Fruit fly (Drosophila melanogaster): Measurements from ENCODE around the gene GstD1.

The GstD1 gene

dm6 chr3R:12356044-12356443 lies 13.0 kb downstream of the GstD1 start, which contains the start of gene MBD-R2 (continued):
- TF ChIP-seq az2 (GFP tag; optimal IDR thresholded peaks at IDR 0.05) = no peak
- TF ChIP-seq CG14050 (GFP tag; IDR thresholded peaks at IDR 0.05) = no peak
- peak; percentile 67 for TF ChIP-seq Bgb (GFP tag; IDR thresholded peaks at IDR 0.05; ENCODE audit: partially characterized antibody)
- TF ChIP-seq MESR4 (GFP tag; optimal IDR thresholded peaks at IDR 0.05) = peak; percentile 96
- peak; percentile 60 for TF ChIP-seq CG9797 (GFP tag; optimal IDR thresholded peaks at IDR 0.05)
- peak; percentile 42; the same call in 1 of the 2 replicates for TF ChIP-seq sna (GFP tag; IDR thresholded peaks at IDR 0.05; ENCODE audit: partially characterized antibody)
- peak; percentile 52 for TF ChIP-seq CTCF (GFP tag; optimal IDR thresholded peaks at IDR 0.05)
- TF ChIP-seq CG17186 (GFP tag; optimal IDR thresholded peaks at IDR 0.05) = peak; percentile 51

- TF ChIP-seq nerfin-2 (GFP tag; IDR thresholded peaks at IDR 0.05; ENCODE audit: partially characterized antibody) = no peak
- no peak for TF ChIP-seq CG8359 (GFP tag; optimal IDR thresholded peaks at IDR 0.05; ENCODE audit: borderline replicate concordance)
- no peak for TF ChIP-seq row (GFP tag; IDR thresholded peaks at IDR 0.05)
- no peak for TF ChIP-seq grau (tag; optimal IDR thresholded peaks at IDR 0.05)
- no peak for TF ChIP-seq CG1832 (GFP tag; optimal IDR thresholded peaks at IDR 0.05)
- TF ChIP-seq odd (GFP tag; optimal IDR thresholded peaks at IDR 0.05) = no peak
- TF ChIP-seq corto (GFP tag; optimal IDR thresholded peaks at IDR 0.05) = no peak
- TF ChIP-seq kni (GFP tag; optimal IDR thresholded peaks at IDR 0.05) = no peak
- TF ChIP-seq CG2116 (GFP tag; optimal IDR thresholded peaks at IDR 0.05) = no peak
- TF ChIP-seq CG1647 (GFP tag; optimal IDR thresholded peaks at IDR 0.05) = no peak
- no peak for TF ChIP-seq CG1024 (GFP tag; IDR thresholded peaks at IDR 0.05)
- no peak for TF ChIP-seq abd-A (tag; optimal IDR thresholded peaks at IDR 0.05)
- TF ChIP-seq CG14965 (GFP tag; optimal IDR thresholded peaks at IDR 0.05; ENCODE audit: borderline replicate concordance) = no peak
- no peak for TF ChIP-seq oc (tag; optimal IDR thresholded peaks at IDR 0.05)
- no peak for TF ChIP-seq Ets97D (GFP tag; optimal IDR thresholded peaks at IDR 0.05)
- TF ChIP-seq CG11247 (GFP tag; IDR thresholded peaks at IDR 0.05) = no peak
- TF ChIP-seq pho (GFP tag; optimal IDR thresholded peaks at IDR 0.05) = no peak
- TF ChIP-seq CG17186 (GFP tag; optimal IDR thresholded peaks at IDR 0.05) = no peak
- no peak for TF ChIP-seq aop (GFP tag; IDR thresholded peaks at IDR 0.05)
Measured at dm6 chr3R:12352003-12352402, 17.1 kb downstream of the GstD1 start, which contains the start of gene CG10041. TSS of gene CG10041 (minus strand) at chr3R:12352103.

- peak; percentile 59 for TF ChIP-seq Sry-β (GFP tag; optimal IDR thresholded peaks at IDR 0.05)
- TF ChIP-seq Pdp1 (GFP tag; optimal IDR thresholded peaks at IDR 0.05) = peak in 1 of 2 experiments; percentile 15
- TF ChIP-seq CG14014 (GFP tag; IDR thresholded peaks at IDR 0.05) = no peak
- no peak for TF ChIP-seq dan (GFP tag; IDR thresholded peaks at IDR 0.05)
- peak; percentile 15 for TF ChIP-seq Side (GFP tag; optimal IDR thresholded peaks at IDR 0.05)
- no peak for TF ChIP-seq CG1832 (GFP tag; optimal IDR thresholded peaks at IDR 0.05)
- peak; percentile 31 for TF ChIP-seq wek (GFP tag; optimal IDR thresholded peaks at IDR 0.05)
- no peak for TF ChIP-seq Elba2 (GFP tag; optimal IDR thresholded peaks at IDR 0.05)
- peak; percentile 87 for TF ChIP-seq ato (GFP tag; IDR thresholded peaks at IDR 0.05; ENCODE audit: partially characterized antibody)
- no peak for TF ChIP-seq p53 (GFP tag; optimal IDR thresholded peaks at IDR 0.05)
- peak; percentile 93 for TF ChIP-seq Scr (GFP tag; IDR thresholded peaks at IDR 0.05; ENCODE audit: partially characterized antibody)
- TF ChIP-seq amos (GFP tag; IDR thresholded peaks at IDR 0.05; ENCODE audit: partially characterized antibody) = peak; percentile 97
- peak; percentile 15 for TF ChIP-seq unpg (GFP tag; optimal IDR thresholded peaks at IDR 0.05)
- peak; percentile 62; the same call in 2 of the 4 replicates for TF ChIP-seq Gug (GFP tag; IDR thresholded peaks at IDR 0.05)
- TF ChIP-seq Xrp1 (GFP tag; IDR thresholded peaks at IDR 0.05) = peak; percentile 28; the same call in 1 of the 2 replicates
- TF ChIP-seq CG13624 (GFP tag; optimal IDR thresholded peaks at IDR 0.05) = peak; percentile 36
- TF ChIP-seq CG30020 (tag; optimal IDR thresholded peaks at IDR 0.05) = peak; percentile 38
- peak; percentile 29 for TF ChIP-seq Antp (GFP tag; optimal IDR thresholded peaks at IDR 0.05)
- peak; percentile 37 for TF ChIP-seq lbe (GFP tag; optimal IDR thresholded peaks at IDR 0.05)
- TF ChIP-seq BEAF-32 (GFP tag; optimal IDR thresholded peaks at IDR 0.05) = peak; percentile 93
- TF ChIP-seq da (GFP tag; optimal IDR thresholded peaks at IDR 0.05) = no peak
- TF ChIP-seq CG2712 (tag; optimal IDR thresholded peaks at IDR 0.05) = peak; percentile 61
- no peak; the same call in 1 of the 2 replicates for TF ChIP-seq sisA (GFP tag; IDR thresholded peaks at IDR 0.05)
- TF ChIP-seq CoRest (tag; optimal IDR thresholded peaks at IDR 0.05) = peak; percentile 78
Measured at dm6 chr3R:12350497-12350896, 18.6 kb downstream of the GstD1 start, which contains the start of gene CG10038. TSS of gene CG10038 (minus strand) at chr3R:12350644.
